Worm (Caenorhabditis elegans) whole organism, mixed stage, embryonic: ENCODE measurements around the gene tag-18.

ENCODE experiments used
- blmp-1 ChIP-seq: fragments of 150-350 bp; optimal IDR thresholded peaks from 2 replicates; lab custom pipeline; 2014; ENCODE audit warnings: missing biosample characterization, missing genetic modification characterization
- elt-3 ChIP-seq: fragments of 150-350 bp; optimal IDR thresholded peaks from 2 replicates; lab custom pipeline; 2014; ENCODE audit warnings: missing biosample characterization, missing genetic modification characterization
- flh-1 ChIP-seq: fragments of 200-800 bp; sonication (Bioruptor generic); optimal IDR thresholded peaks from 2 replicates; lab custom pipeline; 2018; ENCODE audit warnings: mild to moderate bottlenecking, missing genetic modification characterization, moderate library complexity, missing compliant biosample characterization
- ham-2 ChIP-seq: fragments of 200-800 bp; sonication (Bioruptor generic); optimal IDR thresholded peaks from 2 replicates; lab custom pipeline; 2018; ENCODE audit warnings: mild to moderate bottlenecking, missing genetic modification characterization, missing compliant biosample characterization
- lsy-2 ChIP-seq: fragments of 150-350 bp; optimal IDR thresholded peaks from 2 replicates; lab custom pipeline; 2014; ENCODE audit warnings: missing biosample characterization, missing genetic modification characterization
- mep-1 ChIP-seq: fragments of 150-350 bp; optimal IDR thresholded peaks from 2 replicates; lab custom pipeline; 2017; ENCODE audit warnings: missing biosample characterization, missing genetic modification reagents, missing genetic modification characterization, inconsistent platforms
- nhr-237 ChIP-seq: fragments of 150-350 bp; optimal IDR thresholded peaks from 2 replicates; lab custom pipeline; 2014; ENCODE audit warnings: missing biosample characterization, missing genetic modification characterization
- pha-4 ChIP-seq: fragments of 150-350 bp; optimal IDR thresholded peaks from 2 replicates; lab custom pipeline; 2018; ENCODE audit warnings: missing biosample characterization, missing genetic modification reagents, missing genetic modification characterization
- snpc-4 ChIP-seq: fragments of 150-350 bp; optimal IDR thresholded peaks from 2 replicates; lab custom pipeline; 2014; ENCODE audit warnings: missing biosample characterization, missing genetic modification characterization
- unc-62 ChIP-seq: fragments of 150-350 bp; optimal IDR thresholded peaks from 2 replicates; lab custom pipeline; 2014; ENCODE audit warnings: missing biosample characterization, missing genetic modification reagents, missing genetic modification characterization
- ztf-11 ChIP-seq: fragments of 150-350 bp; optimal IDR thresholded peaks from 2 replicates; lab custom pipeline; 2014; ENCODE audit warnings: missing biosample characterization, missing genetic modification characterization

ce11 chrX:3743190-3743589, 9.4 kb upstream of the tag-18 start:
- TF ChIP-seq lsy-2 = no peak
- no peak for TF ChIP-seq ztf-11
- TF ChIP-seq elt-3 (tag; lab: Kevin White, UChicago) = no peak
- no peak for TF ChIP-seq mep-1 (tag; lab: Kevin White, UChicago)
- no peak for TF ChIP-seq blmp-1
- no peak for TF ChIP-seq snpc-4
- no peak for TF ChIP-seq unc-62 (GFP tag; lab: Kevin White, UChicago)
- no peak for TF ChIP-seq pha-4
- TF ChIP-seq flh-1 (GFP tag; lab: Kevin White, UChicago) = no peak
- no peak for TF ChIP-seq ham-2 (GFP tag; lab: Kevin White, UChicago)
- TF ChIP-seq nhr-237 (tag; lab: Kevin White, UChicago) = no peak
